Fruit fly (Drosophila melanogaster) whole organism: ENCODE results near the gene CG33253.

Experiments used
- pan ChIP-seq: fragments of >200 bp; optimal IDR thresholded peaks from 2 replicates; lab custom pipeline; 2017
- psq ChIP-seq: fragments of >200 bp; optimal IDR thresholded peaks from 2 replicates; lab custom pipeline; 2017
- usp ChIP-seq: fragments of >200 bp; optimal IDR thresholded peaks from 2 replicates; lab custom pipeline; 2017; ENCODE audit warnings: missing biosample characterization, missing genetic modification characterization, mixed read lengths

DNA sequence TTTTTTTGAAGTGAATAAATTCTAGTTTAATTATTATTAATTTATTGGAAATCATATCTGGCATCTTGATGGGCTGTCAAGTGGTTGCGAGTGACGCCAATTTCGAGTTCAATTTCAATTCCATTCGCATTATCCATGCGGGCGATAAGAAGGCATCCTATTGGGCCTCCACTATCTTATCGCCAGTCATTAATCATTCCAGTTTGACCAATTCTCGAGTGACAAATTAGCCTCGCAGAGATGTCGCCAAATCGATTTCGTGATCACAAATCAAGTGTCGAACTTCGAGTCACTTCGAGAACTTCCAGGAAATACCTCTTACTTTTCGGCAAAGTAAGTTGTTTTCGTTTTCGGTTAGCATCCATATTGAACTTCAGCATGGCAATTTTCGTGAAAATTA, 33.5 kb downstream of the CG33253 start:
- TF ChIP-seq pan (lab: Kevin White, UChicago) (no peak), psq (lab: Kevin White, UChicago) (no peak), usp (GFP tag; lab: Kevin White, UChicago) (no peak)
